Worm (Caenorhabditis elegans) whole organism, L1 larva: ENCODE results near the gene frpr-3.

Experiments used
- grh-1 ChIP-seq: fragments of 200-800 bp; sonication (Bioruptor generic); IDR thresholded peaks from 2 replicates; pipeline ENCODE4 v1.3.6; 2022; ENCODE audit warnings: missing genetic modification reagents, missing genetic modification characterization, missing compliant biosample characterization
- lsy-2 ChIP-seq, 2 experiments: fragments of 150-350 bp; optimal IDR thresholded peaks; 2 replicates each; lab custom pipeline; 2014; ENCODE audit warnings: missing biosample characterization in 2 of 2, missing genetic modification characterization in 2 of 2

ce11 chrV:7798079-7798478 is 27.0 kb downstream of the frpr-3 start, which contains the start of gene ZK742.7:
- TF ChIP-seq lsy-2 (tag; optimal IDR thresholded peaks at IDR 0.05; lab: Kevin White, UChicago), result no peak
- TF ChIP-seq grh-1 (GFP tag; lab: Robert Waterston, UW), result no peak
